Worm (Caenorhabditis elegans): Measurements from ENCODE around the gene pqn-84.

- TF ChIP-seq lin-39 (tag; optimal IDR thresholded peaks at IDR 0.05) = no peak
- no peak for TF ChIP-seq sma-3 (GFP tag; optimal IDR thresholded peaks at IDR 0.05)
- no peak for TF ChIP-seq nhr-6 (tag; optimal IDR thresholded peaks at IDR 0.05)
- no peak for TF ChIP-seq fos-1 (tag; optimal IDR thresholded peaks at IDR 0.05)
- TF ChIP-seq egl-27 (tag; optimal IDR thresholded peaks at IDR 0.05) = no peak
- TF ChIP-seq nhr-11 (tag; optimal IDR thresholded peaks at IDR 0.05) = no peak
- TF ChIP-seq alr-1 (tag; optimal IDR thresholded peaks at IDR 0.05) = no peak
- no peak for TF ChIP-seq ztf-4 (tag; optimal IDR thresholded peaks at IDR 0.05)
- TF ChIP-seq nhr-77 (tag; optimal IDR thresholded peaks at IDR 0.05) = no peak
- TF ChIP-seq unc-62 (GFP tag; optimal IDR thresholded peaks at IDR 0.05) = no peak
- TF ChIP-seq R02D3.7 (tag; optimal IDR thresholded peaks at IDR 0.05) = no peak
- TF ChIP-seq nhr-129 (tag; optimal IDR thresholded peaks at IDR 0.05) = no peak
Observed at ce11 chrIII:11750817-11751216, 50.8 kb downstream of the pqn-84 start.

All from whole organism, L2 larva.